Worm (Caenorhabditis elegans): ENCODE measurements around the gene T13C2.7.

T13C2.7 gene

ce11 chrII:6823912-6824311 lies 44.7 kb downstream of the T13C2.7 start:
- TF ChIP-seq F37D6.2 (tag; optimal IDR thresholded peaks at IDR 0.05), result peak; percentile 19
- TF ChIP-seq hif-1 (tag; optimal IDR thresholded peaks at IDR 0.05), result peak in 1 of 2 experiments; percentile 14
- no peak for TF ChIP-seq hmg-1.1 (GFP tag; IDR thresholded peaks at IDR 0.05)
- no peak for TF ChIP-seq fkh-10 (GFP tag; optimal IDR thresholded peaks at IDR 0.05)
- no peak for TF ChIP-seq R02D3.7 (tag; optimal IDR thresholded peaks at IDR 0.05)
- peak; percentile 51 for TF ChIP-seq nhr-28 (tag; optimal IDR thresholded peaks at IDR 0.05)
- TF ChIP-seq mep-1 (tag; optimal IDR thresholded peaks at IDR 0.05), result peak; percentile 71
- peak; percentile 77 for TF ChIP-seq ctbp-1 (GFP tag; IDR thresholded peaks at IDR 0.05)
- no peak for TF ChIP-seq dmd-8 (GFP tag; IDR thresholded peaks at IDR 0.05)
- TF ChIP-seq tra-1 (GFP tag; IDR thresholded peaks at IDR 0.05), result 0 out of 2 replicates have a peak, but pooled peaks have one; percentile 49
- TF ChIP-seq nhr-25 (tag; optimal IDR thresholded peaks at IDR 0.05; ENCODE audit: borderline replicate concordance, insufficient read depth), result peak; percentile 54
- peak; percentile 5 for TF ChIP-seq hlh-30 (tag; optimal IDR thresholded peaks at IDR 0.05; ENCODE audit: insufficient read depth)
- TF ChIP-seq aha-1 (tag), result peak; percentile 21
- peak; percentile 38 for TF ChIP-seq hlh-11 (tag; optimal IDR thresholded peaks at IDR 0.05)
- peak; percentile 25 to 63 for TF ChIP-seq mdl-1 (tag; optimal IDR thresholded peaks at IDR 0.05)
- TF ChIP-seq dmd-6 (GFP tag; IDR thresholded peaks at IDR 0.05), result peak; percentile 53
- TF ChIP-seq lsy-2 (tag; optimal IDR thresholded peaks at IDR 0.05), result peak in 1 of 2 experiments; percentile 67
- TF ChIP-seq nhr-48 (tag; optimal IDR thresholded peaks at IDR 0.05), result peak; percentile 23

ce11 chrII:6824524-6824923 lies 45.3 kb downstream of the T13C2.7 start:
- TF ChIP-seq tra-1 (GFP tag; IDR thresholded peaks at IDR 0.05) (peak; percentile 65), unc-62 (GFP tag; optimal IDR thresholded peaks at IDR 0.05 in 1 of 2) (peak in 1 of 2 experiments; percentile 90), unc-62 (tag; optimal IDR thresholded peaks at IDR 0.05) (no peak), rbr-2 (tag; optimal IDR thresholded peaks at IDR 0.05) (no peak), pqm-1 (tag; optimal IDR thresholded peaks at IDR 0.05) (peak; percentile 93), hlh-11 (tag; optimal IDR thresholded peaks at IDR 0.05) (peak; percentile 73), mdl-1 (tag; optimal IDR thresholded peaks at IDR 0.05) (peak in 1 of 2 experiments; percentile 57), aha-1 (tag) (peak; percentile 92), nhr-77 (tag; optimal IDR thresholded peaks at IDR 0.05) (peak; percentile 51), nhr-28 (tag; optimal IDR thresholded peaks at IDR 0.05) (peak; percentile 96), R02D3.7 (tag; optimal IDR thresholded peaks at IDR 0.05) (no peak), snpc-4 (tag; optimal IDR thresholded peaks at IDR 0.05) (no peak), daf-16 (GFP tag; optimal IDR thresholded peaks at IDR 0.05) (no peak), daf-16 (tag; optimal IDR thresholded peaks at IDR 0.05) (peak; percentile 45), hlh-30 (tag; optimal IDR thresholded peaks at IDR 0.05; ENCODE audit: insufficient read depth) (peak; percentile 41), snpc-1.2 (GFP tag; IDR thresholded peaks at IDR 0.05) (no peak), T20F7.1 (GFP tag; optimal IDR thresholded peaks at IDR 0.05) (peak; percentile 8), nhr-6 (tag; optimal IDR thresholded peaks at IDR 0.05) (peak; percentile 18), dve-1 (tag; optimal IDR thresholded peaks at IDR 0.05; ENCODE audit: insufficient read depth) (peak; percentile 58), mxl-2 (GFP tag; conservative IDR thresholded peaks at IDR 0.05) (no peak), dmd-6 (GFP tag; IDR thresholded peaks at IDR 0.05) (peak; percentile 92), mxl-3 (GFP tag; optimal IDR thresholded peaks at IDR 0.05) (peak; percentile 61), ceh-20 (GFP tag; IDR thresholded peaks at IDR 0.05) (peak; percentile 35; the same call in 1 of the 2 replicates)

DNA sequence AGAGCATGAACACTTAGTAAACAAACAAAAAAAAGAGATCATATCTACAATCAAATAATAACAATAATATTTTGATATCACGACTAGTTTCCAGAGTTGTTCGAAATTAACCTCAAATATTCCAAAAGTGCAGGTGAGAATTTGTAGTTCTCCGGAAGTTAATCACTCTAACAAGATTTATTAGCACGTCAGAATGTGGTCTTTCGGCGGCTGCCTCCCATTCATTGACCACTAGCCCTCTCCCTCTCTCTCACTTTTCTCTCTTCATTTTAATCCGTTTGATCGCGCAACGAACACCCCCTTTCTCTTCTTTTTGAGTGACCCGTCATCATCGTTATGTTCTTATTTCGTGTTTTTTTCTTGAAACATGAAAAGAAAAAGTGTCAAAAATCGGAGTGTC lies 46.5 kb downstream of the T13C2.7 start:
- TF ChIP-seq mdl-1 (tag; optimal IDR thresholded peaks at IDR 0.05), result peak in 1 of 2 experiments; percentile 34
- peak in 1 of 2 experiments; percentile 97 for TF ChIP-seq unc-62 (GFP tag; optimal IDR thresholded peaks at IDR 0.05 in 1 of 2)
- no peak for TF ChIP-seq unc-62 (tag; optimal IDR thresholded peaks at IDR 0.05)
- TF ChIP-seq nhr-28 (tag; optimal IDR thresholded peaks at IDR 0.05), result peak; percentile 65
- no peak for TF ChIP-seq mxl-3 (GFP tag; optimal IDR thresholded peaks at IDR 0.05)
- TF ChIP-seq aha-1 (tag), result peak; percentile 72
- peak; percentile 49 for TF ChIP-seq dmd-6 (GFP tag; IDR thresholded peaks at IDR 0.05)
- no peak for TF ChIP-seq nhr-102 (tag; optimal IDR thresholded peaks at IDR 0.05)
- peak; percentile 4 for TF ChIP-seq mep-1 (tag; optimal IDR thresholded peaks at IDR 0.05)
- no peak for TF ChIP-seq Y5F2A.4 (GFP tag; optimal IDR thresholded peaks at IDR 0.05)
- 0 out of 2 replicates have a peak, but pooled peaks have one; percentile 65 for TF ChIP-seq tra-1 (GFP tag; IDR thresholded peaks at IDR 0.05)
- peak; percentile 54; the same call in 1 of the 2 replicates for TF ChIP-seq ceh-20 (GFP tag; IDR thresholded peaks at IDR 0.05)
- TF ChIP-seq zip-2 (tag; optimal IDR thresholded peaks at IDR 0.05), result no peak
- TF ChIP-seq snpc-4 (tag; optimal IDR thresholded peaks at IDR 0.05), result no peak
- TF ChIP-seq lin-1 (GFP tag; IDR thresholded peaks at IDR 0.05), result 0 out of 2 replicates have a peak, but pooled peaks have one; percentile 27
- peak in 1 of 2 experiments; percentile 27 for TF ChIP-seq lsy-2 (tag; optimal IDR thresholded peaks at IDR 0.05)
- TF ChIP-seq hlh-11 (tag; optimal IDR thresholded peaks at IDR 0.05), result peak; percentile 54

All from whole organism, L4 larva.